Worm (Caenorhabditis elegans) whole organism, late embryonic: ENCODE data around the gene F10G7.10.

Source experiments
- C38D4.7 ChIP-seq: fragments of 200-800 bp; sonication (Bioruptor generic); optimal IDR thresholded peaks from 2 replicates; lab custom pipeline; 2018; ENCODE audit warnings: mild to moderate bottlenecking, missing genetic modification characterization, moderate library complexity, missing compliant biosample characterization
- F13H6.1 ChIP-seq: sonication (generic microtip); optimal IDR thresholded peaks from 2 replicates; lab custom pipeline; 2016; ENCODE audit warnings: missing genetic modification characterization, missing compliant biosample characterization
- T23F11.4 ChIP-seq: fragments of 200-800 bp; sonication (Bioruptor generic); optimal IDR thresholded peaks from 2 replicates; lab custom pipeline; 2018; ENCODE audit warnings: mild to moderate bottlenecking, missing genetic modification characterization, missing compliant biosample characterization
- ahr-1 ChIP-seq: sonication (generic microtip); optimal IDR thresholded peaks from 2 replicates; lab custom pipeline; 2016; ENCODE audit warnings: missing genetic modification characterization, missing compliant biosample characterization
- ceh-18 ChIP-seq: sonication (generic microtip); optimal IDR thresholded peaks from 2 replicates; lab custom pipeline; 2016; ENCODE audit warnings: missing genetic modification characterization, missing compliant biosample characterization
- ceh-19 ChIP-seq: fragments of 200-800 bp; sonication (Bioruptor generic); optimal IDR thresholded peaks from 2 replicates; lab custom pipeline; 2018; ENCODE audit warnings: mild to moderate bottlenecking, missing genetic modification characterization, missing compliant biosample characterization
- ceh-22 ChIP-seq: sonication (generic microtip); optimal IDR thresholded peaks from 2 replicates; lab custom pipeline; 2017; ENCODE audit warnings: missing biosample characterization, missing genetic modification characterization
- ceh-31 ChIP-seq: sonication (generic microtip); optimal IDR thresholded peaks from 2 replicates; lab custom pipeline; 2016; ENCODE audit warnings: missing genetic modification characterization, missing compliant biosample characterization
- ceh-48 ChIP-seq: sonication (generic microtip); optimal IDR thresholded peaks from 2 replicates; lab custom pipeline; 2016; ENCODE audit warnings: missing genetic modification characterization, inconsistent platforms, missing compliant biosample characterization
- ceh-6 ChIP-seq: fragments of 200-800 bp; sonication (Bioruptor generic); optimal IDR thresholded peaks from 2 replicates; lab custom pipeline; 2018; ENCODE audit warnings: mild to moderate bottlenecking, missing genetic modification characterization, missing compliant biosample characterization
- dmd-4 ChIP-seq: sonication (generic microtip); optimal IDR thresholded peaks from 2 replicates; lab custom pipeline; 2016; ENCODE audit warnings: borderline replicate concordance, missing genetic modification characterization, missing compliant biosample characterization
- dve-1 ChIP-seq: sonication (generic microtip); optimal IDR thresholded peaks from 2 replicates; lab custom pipeline; 2017; ENCODE audit warnings: antibody characterized with exemption, mild to moderate bottlenecking, missing genetic modification characterization, missing compliant biosample characterization
- elt-2 ChIP-seq: sonication (generic microtip); optimal IDR thresholded peaks from 2 replicates; lab custom pipeline; 2016; ENCODE audit warnings: missing genetic modification reagents, missing genetic modification characterization, missing compliant biosample characterization
- elt-4 ChIP-seq: sonication (generic microtip); optimal IDR thresholded peaks from 2 replicates; lab custom pipeline; 2016; ENCODE audit warnings: missing genetic modification characterization, missing compliant biosample characterization
- eyg-1 ChIP-seq: sonication (generic microtip); optimal IDR thresholded peaks from 2 replicates; lab custom pipeline; 2016; ENCODE audit warnings: missing genotype, missing genetic modification characterization, missing compliant biosample characterization
- fax-1 ChIP-seq: sonication (generic microtip); optimal IDR thresholded peaks from 2 replicates; lab custom pipeline; 2016; ENCODE audit warnings: missing genotype, missing genetic modification characterization, missing compliant biosample characterization
- fkh-10 ChIP-seq: fragments of 150-350 bp; optimal IDR thresholded peaks from 2 replicates; lab custom pipeline; 2014; ENCODE audit warnings: missing biosample characterization, missing genetic modification reagents, missing genetic modification characterization
- fkh-6 ChIP-seq: sonication (generic microtip); optimal IDR thresholded peaks from 2 replicates; lab custom pipeline; 2016; ENCODE audit warnings: missing genetic modification characterization, missing compliant biosample characterization
- gmeb-2 ChIP-seq: sonication (generic microtip); optimal IDR thresholded peaks from 2 replicates; lab custom pipeline; 2016; ENCODE audit warnings: missing genetic modification characterization, inconsistent platforms, missing compliant biosample characterization
- hlh-30 ChIP-seq: sonication (generic microtip); optimal IDR thresholded peaks from 2 replicates; lab custom pipeline; 2017; ENCODE audit warnings: antibody characterized with exemption, missing genetic modification characterization, missing compliant biosample characterization; ENCODE audit not compliant: insufficient read depth
- lim-6 ChIP-seq: sonication (generic microtip); optimal IDR thresholded peaks from 2 replicates; lab custom pipeline; 2016; ENCODE audit warnings: missing genetic modification characterization, missing compliant biosample characterization
- mec-3 ChIP-seq: sonication (generic microtip); optimal IDR thresholded peaks from 2 replicates; lab custom pipeline; 2016; ENCODE audit warnings: borderline replicate concordance, missing genetic modification characterization, missing compliant biosample characterization
- nfya-1 ChIP-seq: sonication (generic microtip); optimal IDR thresholded peaks from 2 replicates; lab custom pipeline; 2017; ENCODE audit warnings: missing genetic modification characterization, mild to moderate bottlenecking, missing compliant biosample characterization, antibody characterized with exemption, moderate library complexity
- npax-4 ChIP-seq: sonication (generic microtip); optimal IDR thresholded peaks from 2 replicates; lab custom pipeline; 2016; ENCODE audit warnings: missing genetic modification characterization, missing compliant biosample characterization
- odd-2 ChIP-seq: sonication (generic microtip); optimal IDR thresholded peaks from 2 replicates; lab custom pipeline; 2017; ENCODE audit warnings: antibody characterized with exemption, mild to moderate bottlenecking, missing genetic modification characterization, missing compliant biosample characterization
- pax-1 ChIP-seq: fragments of 150-350 bp; optimal IDR thresholded peaks from 2 replicates; lab custom pipeline; 2014; ENCODE audit warnings: missing biosample characterization, missing genetic modification characterization
- pqm-1 ChIP-seq: sonication (generic microtip); optimal IDR thresholded peaks from 2 replicates; lab custom pipeline; 2016; ENCODE audit warnings: missing genetic modification characterization, missing compliant biosample characterization
- rnt-1 ChIP-seq: sonication (generic microtip); optimal IDR thresholded peaks from 2 replicates; lab custom pipeline; 2016; ENCODE audit warnings: missing genetic modification characterization, missing compliant biosample characterization
- sdc-2 ChIP-seq: sonication (generic microtip); optimal IDR thresholded peaks from 2 replicates; lab custom pipeline; 2016; ENCODE audit warnings: missing genotype, missing genetic modification characterization, missing compliant biosample characterization
- sox-4 ChIP-seq: sonication (generic microtip); optimal IDR thresholded peaks from 2 replicates; lab custom pipeline; 2017; ENCODE audit warnings: mild to moderate bottlenecking, missing genetic modification characterization, inconsistent platforms, missing compliant biosample characterization
- tbx-2 ChIP-seq: sonication (generic microtip); optimal IDR thresholded peaks from 2 replicates; lab custom pipeline; 2016; ENCODE audit warnings: missing genetic modification characterization, missing compliant biosample characterization
- ttx-3 ChIP-seq: sonication (generic microtip); optimal IDR thresholded peaks from 2 replicates; lab custom pipeline; 2016; ENCODE audit warnings: missing genetic modification reagents, missing genetic modification characterization, missing compliant biosample characterization
- unc-3 ChIP-seq, 2 experiments: fragments of 200-800 bp in 1 of 2; sonication (Bioruptor generic) in 1 of 2; sonication (generic microtip) in 1 of 2; conservative IDR thresholded peaks in 1 of 2; optimal IDR thresholded peaks in 1 of 2; 2 replicates each; pipeline versions ENCODE4 v1.3.6 to Lab custom; 2016 to 2022; ENCODE audit warnings: missing compliant biosample characterization in 2 of 2, missing genetic modification characterization in 2 of 2, missing genetic modification reagents in 1 of 2
- unc-42 ChIP-seq: sonication (generic microtip); optimal IDR thresholded peaks from 2 replicates; lab custom pipeline; 2016; ENCODE audit warnings: missing genotype, missing genetic modification characterization, missing compliant biosample characterization
- unc-55 ChIP-seq: sonication (generic microtip); optimal IDR thresholded peaks from 2 replicates; lab custom pipeline; 2017; ENCODE audit warnings: missing biosample characterization, missing genetic modification reagents, missing genetic modification characterization
- unc-86 ChIP-seq: sonication (generic microtip); optimal IDR thresholded peaks from 2 replicates; lab custom pipeline; 2016; ENCODE audit warnings: missing genetic modification characterization, missing compliant biosample characterization
- zip-5 ChIP-seq: sonication (generic microtip); optimal IDR thresholded peaks from 2 replicates; lab custom pipeline; 2016; ENCODE audit warnings: missing genetic modification characterization, missing compliant biosample characterization
- ztf-16 ChIP-seq: sonication (generic microtip); optimal IDR thresholded peaks from 2 replicates; lab custom pipeline; 2017; ENCODE audit warnings: missing genetic modification characterization, missing compliant biosample characterization

Gene F10G7.10

ce11 chrII:4755654-4756053 is 29.6 kb upstream of the F10G7.10 start:
- TF ChIP-seq odd-2 (tag; lab: Kevin White, UChicago) (no peak), gmeb-2 (tag; lab: Kevin White, UChicago) (no peak)

- no peak for TF ChIP-seq sdc-2
- TF ChIP-seq unc-3 (GFP tag; conservative IDR thresholded peaks at IDR 0.05; lab: Robert Waterston, UW): no peak
- TF ChIP-seq unc-3 (tag; optimal IDR thresholded peaks at IDR 0.05; lab: Kevin White, UChicago): no peak
- no peak for TF ChIP-seq F13H6.1
- TF ChIP-seq ceh-48 (tag; lab: Kevin White, UChicago): no peak
- TF ChIP-seq lim-6: no peak
- TF ChIP-seq gmeb-2 (tag; lab: Kevin White, UChicago): no peak
- TF ChIP-seq sox-4: no peak
- TF ChIP-seq T23F11.4 (GFP tag; lab: Kevin White, UChicago): no peak
- no peak for TF ChIP-seq elt-4 (tag; lab: Kevin White, UChicago)
- TF ChIP-seq ceh-22 (tag; lab: Kevin White, UChicago): no peak
- TF ChIP-seq ttx-3 (tag; lab: Kevin White, UChicago): no peak
- no peak for TF ChIP-seq ceh-19
Observed at ce11 chrII:4753133-4753532, 27.1 kb upstream of the F10G7.10 start, which contains the start of gene C27D9.1. Gene C27D9.1, plus strand, starts transcription at chrII:4753413.

ce11 chrII:4752257-4752728 is 26.2 kb upstream of the F10G7.10 start, which contains the start of gene F41C3.1:
Gene F41C3.1, plus strand, starts transcription at chrII:4752307.
- TF ChIP-seq ceh-6 (GFP tag; lab: Kevin White, UChicago): no peak
- TF ChIP-seq fax-1 (tag; lab: Kevin White, UChicago): no peak
- TF ChIP-seq dmd-4 (tag; lab: Kevin White, UChicago): no peak
- TF ChIP-seq sdc-2: no peak
- TF ChIP-seq ceh-22 (tag; lab: Kevin White, UChicago): no peak
- TF ChIP-seq unc-42 (tag; lab: Kevin White, UChicago): no peak
- TF ChIP-seq T23F11.4 (GFP tag; lab: Kevin White, UChicago): no peak
- no peak for TF ChIP-seq zip-5 (tag; lab: Kevin White, UChicago)
- no peak for TF ChIP-seq npax-4
- no peak for TF ChIP-seq ceh-31 (tag; lab: Kevin White, UChicago)
- TF ChIP-seq unc-86: no peak
- TF ChIP-seq tbx-2 (tag; lab: Kevin White, UChicago): no peak

- TF ChIP-seq unc-55: no peak
- TF ChIP-seq pax-1: no peak
- no peak for TF ChIP-seq ceh-18 (tag; lab: Kevin White, UChicago)
- no peak for TF ChIP-seq ceh-48 (tag; lab: Kevin White, UChicago)
- no peak for TF ChIP-seq ceh-6 (GFP tag; lab: Kevin White, UChicago)
- TF ChIP-seq nfya-1 (tag; lab: Kevin White, UChicago): no peak
- TF ChIP-seq ahr-1: no peak
- TF ChIP-seq mec-3 (tag; lab: Kevin White, UChicago): no peak
- no peak for TF ChIP-seq rnt-1 (tag; lab: Kevin White, UChicago)
- TF ChIP-seq dve-1 (tag; lab: Kevin White, UChicago): no peak
- TF ChIP-seq C38D4.7 (GFP tag; lab: Kevin White, UChicago): no peak
- TF ChIP-seq fkh-6 (tag; lab: Kevin White, UChicago): no peak
- no peak for TF ChIP-seq eyg-1
Observed at ce11 chrII:4749581-4749980, 23.5 kb upstream of the F10G7.10 start, which contains the start of gene F41C3.2. Gene F41C3.2, plus strand, starts transcription at chrII:4749968.

ce11 chrII:4748374-4748773 is 22.3 kb upstream of the F10G7.10 start:
- TF ChIP-seq fkh-10 (GFP tag; lab: Kevin White, UChicago) (no peak), odd-2 (tag; lab: Kevin White, UChicago) (no peak), C38D4.7 (GFP tag; lab: Kevin White, UChicago) (no peak), elt-4 (tag; lab: Kevin White, UChicago) (no peak), pqm-1 (tag; lab: Kevin White, UChicago) (no peak), ceh-18 (tag; lab: Kevin White, UChicago) (no peak), hlh-30 (tag; lab: Kevin White, UChicago) (no peak), dve-1 (tag; lab: Kevin White, UChicago) (no peak), nfya-1 (tag; lab: Kevin White, UChicago) (no peak), ztf-16 (tag; lab: Kevin White, UChicago) (no peak), elt-2 (tag; lab: Kevin White, UChicago) (no peak)
